Fruit fly (Drosophila melanogaster) whole organism, embryonic: ENCODE results near the gene CG11698.

ENCODE experiments used
- BEAF-32 ChIP-seq: fragments of 200-800 bp; sonication (Bioruptor generic); optimal IDR thresholded peaks from 3 replicates; lab custom pipeline; 2017; ENCODE audit warnings: missing biosample characterization, missing genetic modification characterization, mild to moderate bottlenecking, moderate library complexity, missing genetic modification reagents
- CG10274 ChIP-seq: fragments of 200-800 bp; sonication (Bioruptor generic); optimal IDR thresholded peaks from 3 replicates; lab custom pipeline; 2017; ENCODE audit warnings: missing biosample characterization, mild to moderate bottlenecking, missing genetic modification characterization
- CG10321 ChIP-seq: fragments of 200-800 bp; sonication (Bioruptor generic); IDR thresholded peaks from 2 replicates; pipeline ENCODE4 v1.3.6; 2022; ENCODE audit warnings: missing biosample characterization, missing genetic modification characterization
- CG10543 ChIP-seq: fragments of 200-800 bp; sonication (Bioruptor generic); optimal IDR thresholded peaks from 3 replicates; lab custom pipeline; 2017; ENCODE audit warnings: missing biosample characterization, mild to moderate bottlenecking, missing genetic modification characterization, moderate library complexity
- CG10979 ChIP-seq: fragments of 200-800 bp; sonication (Bioruptor generic); optimal IDR thresholded peaks from 2 replicates; lab custom pipeline; 2018; ENCODE audit warnings: missing biosample characterization, mild to moderate bottlenecking, missing genetic modification characterization, moderate library complexity
- CG12659 ChIP-seq: fragments of 200-800 bp; sonication (Bioruptor generic); optimal IDR thresholded peaks from 3 replicates; lab custom pipeline; 2017; ENCODE audit warnings: mild to moderate bottlenecking, missing biosample characterization, missing genetic modification reagents, missing genetic modification characterization
- CG14441 ChIP-seq: fragments of 200-800 bp; sonication (Bioruptor generic); IDR thresholded peaks from 2 replicates; pipeline ENCODE4 v1.3.6; 2022; ENCODE audit warnings: missing biosample characterization, missing genetic modification characterization
- CG14860 ChIP-seq: fragments of 200-800 bp; sonication (Bioruptor generic); IDR thresholded peaks from 3 replicates; pipeline ENCODE4 v1.3.6; 2022; ENCODE audit warnings: missing biosample characterization, missing genetic modification characterization; ENCODE audit not compliant: partially characterized antibody
- CG15479 ChIP-seq: fragments of 200-800 bp; sonication (Bioruptor generic); optimal IDR thresholded peaks from 3 replicates; lab custom pipeline; 2019; ENCODE audit warnings: missing biosample characterization, mild to moderate bottlenecking, missing genetic modification characterization, moderate library complexity
- CG15696 ChIP-seq: fragments of 200-800 bp; sonication (Bioruptor generic); optimal IDR thresholded peaks from 2 replicates; lab custom pipeline; 2019; ENCODE audit warnings: missing biosample characterization, mild to moderate bottlenecking, missing genetic modification characterization, moderate library complexity
- CG16863 ChIP-seq: fragments of 200-800 bp; sonication (Bioruptor generic); optimal IDR thresholded peaks from 3 replicates; lab custom pipeline; 2016; ENCODE audit warnings: missing biosample characterization, missing genetic modification characterization
- CG17612 ChIP-seq: fragments of 200-800 bp; sonication (Bioruptor generic); IDR thresholded peaks from 2 replicates; pipeline ENCODE4 v1.3.6; 2022; ENCODE audit warnings: missing biosample characterization, missing genetic modification characterization
- CG17802 ChIP-seq: fragments of 200-800 bp; sonication (Bioruptor generic); optimal IDR thresholded peaks from 2 replicates; lab custom pipeline; 2018; ENCODE audit warnings: missing biosample characterization, mild to moderate bottlenecking, missing genetic modification characterization, moderate library complexity
- CG17829 ChIP-seq: fragments of 200-800 bp; optimal IDR thresholded peaks from 2 replicates; lab custom pipeline; 2019; ENCODE audit warnings: missing biosample characterization, mild to moderate bottlenecking, missing genetic modification characterization, moderate library complexity
- CG32532 ChIP-seq: fragments of 200-800 bp; sonication (Bioruptor generic); IDR thresholded peaks from 2 replicates; pipeline ENCODE4 v1.3.6; 2022; ENCODE audit warnings: missing biosample characterization, missing genetic modification characterization
- CG3847 ChIP-seq: fragments of 200-800 bp; sonication (Bioruptor generic); IDR thresholded peaks from 2 replicates; pipeline ENCODE4 v1.3.6; 2022; ENCODE audit warnings: missing biosample characterization, missing genetic modification characterization
- CG42726 ChIP-seq: fragments of 200-800 bp; sonication (Bioruptor generic); IDR thresholded peaks from 2 replicates; pipeline ENCODE4 v1.3.6; 2022; ENCODE audit warnings: missing biosample characterization, missing genetic modification characterization; ENCODE audit not compliant: partially characterized antibody
- CG43689 ChIP-seq: fragments of 200-800 bp; sonication (Bioruptor generic); IDR thresholded peaks from 2 replicates; pipeline ENCODE4 v1.3.6; 2022; ENCODE audit warnings: missing biosample characterization, missing genetic modification characterization
- CG4820 ChIP-seq: fragments of 200-800 bp; sonication (Bioruptor generic); optimal IDR thresholded peaks from 3 replicates; lab custom pipeline; 2016; ENCODE audit warnings: missing biosample characterization, missing genetic modification characterization
- CG4854 ChIP-seq: fragments of 200-800 bp; sonication (Bioruptor generic); optimal IDR thresholded peaks from 2 replicates; lab custom pipeline; 2016; ENCODE audit warnings: missing biosample characterization, missing genetic modification characterization, inconsistent platforms
- CG6689 ChIP-seq: fragments of 200-800 bp; sonication (Bioruptor generic); IDR thresholded peaks from 2 replicates; pipeline ENCODE4 v1.3.6; 2022; ENCODE audit warnings: missing biosample characterization, missing genetic modification characterization
- CG7987 ChIP-seq: fragments of 200-800 bp; sonication (Bioruptor generic); optimal IDR thresholded peaks from 2 replicates; lab custom pipeline; 2018; ENCODE audit warnings: missing biosample characterization, mild to moderate bottlenecking, missing genetic modification characterization, moderate library complexity
- CG8290 ChIP-seq, 3 experiments: fragments of 200-800 bp; sonication (Bioruptor generic); optimal IDR thresholded peaks; 2 replicates each; lab custom pipeline; 2016 to 2019; ENCODE audit warnings: missing biosample characterization in 3 of 3, missing genetic modification characterization in 3 of 3, mild to moderate bottlenecking in 2 of 3, moderate library complexity in 1 of 3
- Dad ChIP-seq: fragments of 200-800 bp; sonication (Bioruptor generic); optimal IDR thresholded peaks from 3 replicates; lab custom pipeline; 2016; ENCODE audit warnings: missing biosample characterization, missing genetic modification characterization
- Dfd ChIP-seq, 2 experiments: fragments of >200 bp; optimal IDR thresholded peaks; 2 replicates each; lab custom pipeline; 2017; ENCODE audit warnings: missing biosample characterization in 2 of 2, missing genetic modification characterization in 2 of 2
- Doc3 ChIP-seq: fragments of 200-800 bp; sonication (Bioruptor generic); IDR thresholded peaks from 3 replicates; pipeline ENCODE4 v1.3.6; 2022; ENCODE audit warnings: missing biosample characterization, missing genetic modification characterization; ENCODE audit not compliant: partially characterized antibody
- Elba2 ChIP-seq: fragments of 200-800 bp; sonication (Bioruptor generic); optimal IDR thresholded peaks from 3 replicates; lab custom pipeline; 2016; ENCODE audit warnings: missing biosample characterization, missing genetic modification characterization
- H2.0 ChIP-seq: fragments of 200-800 bp; sonication (Bioruptor generic); IDR thresholded peaks from 2 replicates; pipeline ENCODE4 v1.3.6; 2022; ENCODE audit warnings: missing biosample characterization, missing genetic modification characterization
- HLH3B ChIP-seq: fragments of 200-800 bp; sonication (Bioruptor generic); IDR thresholded peaks from 2 replicates; pipeline ENCODE4 v1.3.6; 2022; ENCODE audit warnings: missing biosample characterization, missing genetic modification characterization
- PHDP ChIP-seq: fragments of 200-800 bp; sonication (Bioruptor generic); optimal IDR thresholded peaks from 3 replicates; lab custom pipeline; 2018; ENCODE audit warnings: missing biosample characterization, mild to moderate bottlenecking, missing genetic modification characterization, moderate library complexity
- Sin3A ChIP-seq: fragments of >200 bp; optimal IDR thresholded peaks from 2 replicates; lab custom pipeline; 2018
- Usf ChIP-seq: fragments of 200-800 bp; sonication (Bioruptor generic); optimal IDR thresholded peaks from 2 replicates; lab custom pipeline; 2017; ENCODE audit warnings: missing genotype, missing biosample characterization, missing genetic modification characterization
- Xbp1 ChIP-seq: fragments of 200-800 bp; sonication (Bioruptor generic); optimal IDR thresholded peaks from 3 replicates; lab custom pipeline; 2016; ENCODE audit warnings: missing biosample characterization, mild to moderate bottlenecking, missing genetic modification characterization
- bbx ChIP-seq: fragments of 200-800 bp; sonication (Bioruptor generic); IDR thresholded peaks from 2 replicates; pipeline ENCODE4 v1.3.6; 2022; ENCODE audit warnings: missing biosample characterization, missing genetic modification characterization; ENCODE audit not compliant: partially characterized antibody
- en ChIP-seq: fragments of 200-800 bp; sonication (Bioruptor generic); optimal IDR thresholded peaks from 2 replicates; lab custom pipeline; 2016; ENCODE audit warnings: missing biosample characterization, missing genetic modification characterization
- gce ChIP-seq: fragments of 200-800 bp; sonication (Bioruptor generic); IDR thresholded peaks from 3 replicates; pipeline ENCODE4 v1.3.6; 2022; ENCODE audit warnings: missing biosample characterization, missing genetic modification characterization
- grau ChIP-seq: fragments of 200-800 bp; optimal IDR thresholded peaks from 3 replicates; lab custom pipeline; 2019; ENCODE audit warnings: missing biosample characterization, mild to moderate bottlenecking, missing genetic modification characterization, moderate library complexity
- ham ChIP-seq: fragments of 200-800 bp; sonication (Bioruptor generic); IDR thresholded peaks from 2 replicates; pipeline ENCODE4 v1.3.6; 2022; ENCODE audit warnings: missing biosample characterization, missing genetic modification characterization
- lbe ChIP-seq: fragments of 200-800 bp; sonication (Bioruptor generic); optimal IDR thresholded peaks from 2 replicates; lab custom pipeline; 2016; ENCODE audit warnings: missing biosample characterization, mild to moderate bottlenecking, missing genetic modification characterization
- lilli ChIP-seq: fragments of 200-800 bp; sonication (Bioruptor generic); optimal IDR thresholded peaks from 3 replicates; lab custom pipeline; 2016; ENCODE audit warnings: missing biosample characterization, missing genetic modification characterization
- lov ChIP-seq, 2 experiments: fragments of 200-800 bp in 1 of 2; fragments of >200 bp in 1 of 2; sonication (Bioruptor generic) in 1 of 2; IDR thresholded peaks in 1 of 2; optimal IDR thresholded peaks in 1 of 2; 2 replicates in 1 of 2; 3 replicates in 1 of 2; pipeline versions ENCODE4 v1.3.6 to Lab custom; 2017 to 2022; ENCODE audit warnings: missing biosample characterization in 1 of 2, missing genetic modification characterization in 1 of 2
- odd ChIP-seq: fragments of 200-800 bp; sonication (Bioruptor generic); optimal IDR thresholded peaks from 2 replicates; lab custom pipeline; 2017; ENCODE audit warnings: missing biosample characterization, mild to moderate bottlenecking, missing genetic modification characterization
- pnt ChIP-seq: fragments of 200-800 bp; sonication (Bioruptor generic); optimal IDR thresholded peaks from 3 replicates; lab custom pipeline; 2016; ENCODE audit warnings: missing biosample characterization, missing genetic modification characterization
- prd ChIP-seq, 3 experiments: fragments of >200 bp in 2 of 3; fragments of 200-800 bp in 1 of 3; sonication (Bioruptor generic) in 1 of 3; optimal IDR thresholded peaks in 2 of 3; IDR thresholded peaks in 1 of 3; 2 replicates in 2 of 3; 3 replicates in 1 of 3; pipeline versions ENCODE4 v1.3.6 to Lab custom; 2017 to 2022; ENCODE audit warnings: missing biosample characterization in 1 of 3, missing genetic modification characterization in 1 of 3
- pum ChIP-seq: fragments of 200-800 bp; sonication (Bioruptor generic); optimal IDR thresholded peaks from 2 replicates; lab custom pipeline; 2016; ENCODE audit warnings: missing biosample characterization, missing genetic modification characterization
- sens ChIP-seq: fragments of 200-800 bp; sonication (Bioruptor generic); peaks from one replicate; lab custom pipeline; 2016; ENCODE audit warnings: missing biosample characterization, missing genetic modification characterization
- tup ChIP-seq: fragments of 200-800 bp; sonication (Bioruptor generic); optimal IDR thresholded peaks from 2 replicates; lab custom pipeline; 2016; ENCODE audit warnings: missing biosample characterization, mild to moderate bottlenecking, missing genetic modification characterization, moderate library complexity
- vfl ChIP-seq: fragments of 200-800 bp; sonication (Bioruptor generic); optimal IDR thresholded peaks from 2 replicates; lab custom pipeline; 2016; ENCODE audit warnings: missing biosample characterization, missing genetic modification characterization
- vnd ChIP-seq: fragments of 200-800 bp; sonication (Bioruptor generic); IDR thresholded peaks from 3 replicates; pipeline ENCODE4 v1.3.6; 2022; ENCODE audit warnings: missing biosample characterization, missing genetic modification characterization; ENCODE audit not compliant: partially characterized antibody

Gene CG11698

dm6 chr3R:8362259-8362876 lies 50.4 kb downstream of the CG11698 start, which contains the start of the genes Veneno and CG7963 (continued):
- TF ChIP-seq CG8290 (GFP tag; optimal IDR thresholded peaks at IDR 0.05; lab: Kevin White, UChicago) (peak; percentile 23), CG8290 (tag; optimal IDR thresholded peaks at IDR 0.05; lab: Kevin White, UChicago) (no peak), CG10274 (GFP tag; lab: Kevin White, UChicago) (no peak), tup (GFP tag; lab: Kevin White, UChicago) (no peak), CG10543 (GFP tag; lab: Kevin White, UChicago) (no peak), Doc3 (no peak), Sin3A (no peak), Xbp1 (GFP tag; lab: Kevin White, UChicago) (peak; percentile 24), CG15479 (GFP tag; lab: Kevin White, UChicago) (peak; percentile 38), vfl (GFP tag; lab: Kevin White, UChicago) (no peak), en (no peak), CG43689 (no peak), CG16863 (no peak), pnt (GFP tag; lab: Kevin White, UChicago) (no peak), CG32532 (GFP tag; lab: Robert Waterston, UW) (no peak), prd (optimal IDR thresholded peaks at IDR 0.05; lab: Kevin White, UChicago) (no peak), prd (GFP tag; IDR thresholded peaks at IDR 0.05; lab: Robert Waterston, UW) (peak; percentile 26; the same call in 1 of the 3 replicates), CG4854 (GFP tag; lab: Kevin White, UChicago) (no peak), CG6689 (GFP tag; lab: Robert Waterston, UW) (no peak), CG7987 (GFP tag; lab: Kevin White, UChicago) (no peak), lbe (GFP tag; lab: Kevin White, UChicago) (no peak), ham (GFP tag; lab: Robert Waterston, UW) (no peak), CG14441 (no peak), CG10979 (tag; lab: Kevin White, UChicago) (peak; percentile 28), PHDP (no peak), Usf (GFP tag; lab: Kevin White, UChicago) (no peak), grau (tag; lab: Kevin White, UChicago) (no peak), CG12659 (GFP tag; lab: Kevin White, UChicago) (peak; percentile 47), CG17612 (GFP tag; lab: Robert Waterston, UW) (no peak), CG4820 (GFP tag; lab: Kevin White, UChicago) (peak; percentile 18), lilli (GFP tag; lab: Kevin White, UChicago) (no peak), CG3847 (GFP tag; lab: Robert Waterston, UW) (peak; percentile 39; the same call in 1 of the 2 replicates), CG17802 (tag; lab: Kevin White, UChicago) (peak; percentile 73), BEAF-32 (GFP tag; lab: Kevin White, UChicago) (peak; percentile 38), CG10321 (GFP tag; lab: Robert Waterston, UW) (no peak), CG15696 (peak; percentile 20), CG42726 (GFP tag; lab: Robert Waterston, UW) (0 out of 2 replicates have a peak, but pooled peaks have one; percentile 25), Dfd (GFP tag; optimal IDR thresholded peaks at IDR 0.05; lab: Kevin White, UChicago) (peak in 1 of 2 experiments; percentile 3), gce (no peak), CG14860 (GFP tag; lab: Robert Waterston, UW) (no peak), HLH3B (GFP tag; lab: Robert Waterston, UW) (no peak), vnd (GFP tag; lab: Robert Waterston, UW) (no peak), Elba2 (GFP tag; lab: Kevin White, UChicago) (no peak), bbx (GFP tag; lab: Robert Waterston, UW) (peak; percentile 29; the same call in 1 of the 2 replicates), H2.0 (no peak), pum (no peak), lov (optimal IDR thresholded peaks at IDR 0.05; lab: Kevin White, UChicago) (no peak), lov (GFP tag; IDR thresholded peaks at IDR 0.05; lab: Robert Waterston, UW) (no peak), sens (no peak), Dad (GFP tag; lab: Kevin White, UChicago) (no peak), CG17829 (tag; lab: Kevin White, UChicago) (peak; percentile 67), odd (GFP tag; lab: Kevin White, UChicago) (no peak)
